Worm (Caenorhabditis elegans): ENCODE results near the gene sds-22.

ce11 chrII:7850575-7850974 lies 7.6 kb upstream of the sds-22 start:
- TF ChIP-seq zag-1 (tag; optimal IDR thresholded peaks at IDR 0.05) (no peak), nhr-11 (tag; optimal IDR thresholded peaks at IDR 0.05) (no peak), ceh-82 (tag; optimal IDR thresholded peaks at IDR 0.05) (no peak), egl-27 (tag; optimal IDR thresholded peaks at IDR 0.05) (no peak), R02D3.7 (tag; optimal IDR thresholded peaks at IDR 0.05) (no peak), nhr-10 (tag; optimal IDR thresholded peaks at IDR 0.05) (no peak), snpc-4 (tag; optimal IDR thresholded peaks at IDR 0.05) (no peak), nhr-12 (tag; optimal IDR thresholded peaks at IDR 0.05) (no peak), fos-1 (tag; optimal IDR thresholded peaks at IDR 0.05) (no peak), elt-1 (tag; optimal IDR thresholded peaks at IDR 0.05) (no peak), nhr-237 (tag; optimal IDR thresholded peaks at IDR 0.05) (no peak), lin-39 (tag; optimal IDR thresholded peaks at IDR 0.05) (no peak), ztf-11 (tag; optimal IDR thresholded peaks at IDR 0.05) (no peak), ztf-4 (tag; optimal IDR thresholded peaks at IDR 0.05) (no peak)

All from whole organism, L2 larva.